Fruit fly (Drosophila melanogaster) whole organism, pupa: ENCODE measurements around the gene CG33509.
A peak's percentile ranks its signal among the peaks of the same experiment; 100 is the strongest.

Experiments used
- CG10348 ChIP-seq: fragments of 200-800 bp; sonication (Bioruptor generic); IDR thresholded peaks from 2 replicates; pipeline ENCODE4 v1.3.6; 2022; ENCODE audit warnings: missing biosample characterization, missing genetic modification characterization
- CG12605 ChIP-seq: fragments of 200-800 bp; sonication (Bioruptor generic); IDR thresholded peaks from 2 replicates; pipeline ENCODE4 v1.3.6; 2022; ENCODE audit warnings: missing biosample characterization, missing genetic modification characterization
- CG13204 ChIP-seq: fragments of 200-800 bp; sonication (Bioruptor generic); optimal IDR thresholded peaks from 2 replicates; lab custom pipeline; 2018; ENCODE audit warnings: missing biosample characterization, mild to moderate bottlenecking, missing genetic modification characterization, moderate library complexity
- CG14655 ChIP-seq: fragments of 200-800 bp; sonication (Bioruptor generic); optimal IDR thresholded peaks from 3 replicates; lab custom pipeline; 2017; ENCODE audit warnings: mild to moderate bottlenecking, missing biosample characterization, missing genetic modification reagents, missing genetic modification characterization
- CG15710 ChIP-seq: fragments of 200-800 bp; sonication (Bioruptor generic); optimal IDR thresholded peaks from 2 replicates; lab custom pipeline; 2018; ENCODE audit warnings: missing biosample characterization, mild to moderate bottlenecking, missing genetic modification characterization, moderate library complexity
- CG17806 ChIP-seq: fragments of 200-800 bp; sonication (Bioruptor generic); optimal IDR thresholded peaks from 2 replicates; lab custom pipeline; 2018; ENCODE audit warnings: missing biosample characterization, mild to moderate bottlenecking, missing genetic modification characterization, moderate library complexity
- CG32121 ChIP-seq: fragments of 200-800 bp; sonication (Bioruptor generic); IDR thresholded peaks from 2 replicates; pipeline ENCODE4 v1.3.6; 2022; ENCODE audit warnings: missing biosample characterization, missing genetic modification characterization
- CG34367 ChIP-seq: fragments of 200-800 bp; sonication (Bioruptor generic); optimal IDR thresholded peaks from 2 replicates; lab custom pipeline; 2018; ENCODE audit warnings: missing biosample characterization, mild to moderate bottlenecking, missing genetic modification characterization
- CG4496 ChIP-seq: fragments of 200-800 bp; sonication (Bioruptor generic); IDR thresholded peaks from 3 replicates; pipeline ENCODE4 v1.3.6; 2022; ENCODE audit warnings: missing biosample characterization, missing genetic modification characterization
- CG8159 ChIP-seq: fragments of 200-800 bp; sonication (Bioruptor generic); optimal IDR thresholded peaks from 3 replicates; lab custom pipeline; 2018; ENCODE audit warnings: missing biosample characterization, mild to moderate bottlenecking, missing genetic modification characterization, moderate library complexity
- CG8301 ChIP-seq: fragments of 200-800 bp; sonication (Bioruptor generic); optimal IDR thresholded peaks from 2 replicates; lab custom pipeline; 2018; ENCODE audit warnings: missing biosample characterization, mild to moderate bottlenecking, missing genetic modification characterization
- CG9948 ChIP-seq: fragments of 200-800 bp; sonication (Bioruptor generic); optimal IDR thresholded peaks from 2 replicates; lab custom pipeline; 2018; ENCODE audit warnings: missing biosample characterization, mild to moderate bottlenecking, missing genetic modification characterization, moderate library complexity
- D1 ChIP-seq: fragments of 200-800 bp; sonication (Bioruptor generic); optimal IDR thresholded peaks from 2 replicates; lab custom pipeline; 2018; ENCODE audit warnings: missing biosample characterization, mild to moderate bottlenecking, missing genetic modification characterization, moderate library complexity
- EcR ChIP-seq: fragments of 200-800 bp; sonication (Bioruptor generic); optimal IDR thresholded peaks from 3 replicates; lab custom pipeline; 2019; ENCODE audit warnings: missing biosample characterization, missing genetic modification characterization, mild to moderate bottlenecking, moderate library complexity, missing genetic modification reagents
- Ets98B ChIP-seq: fragments of 200-800 bp; sonication (Bioruptor generic); IDR thresholded peaks from 2 replicates; pipeline ENCODE4 v1.3.6; 2022; ENCODE audit warnings: missing biosample characterization, missing genetic modification characterization
- Pif1A ChIP-seq: fragments of 200-800 bp; sonication (Bioruptor generic); optimal IDR thresholded peaks from 3 replicates; lab custom pipeline; 2016; ENCODE audit warnings: missing biosample characterization, missing genetic modification characterization
- Pif1B ChIP-seq: fragments of 200-800 bp; sonication (Bioruptor generic); optimal IDR thresholded peaks from 3 replicates; lab custom pipeline; 2016; ENCODE audit warnings: missing biosample characterization, missing genetic modification characterization
- Snoo ChIP-seq: fragments of 200-800 bp; sonication (Bioruptor generic); optimal IDR thresholded peaks from 3 replicates; lab custom pipeline; 2017; ENCODE audit warnings: missing biosample characterization, mild to moderate bottlenecking, missing genetic modification characterization, inconsistent platforms
- fd96Ca ChIP-seq: fragments of 200-800 bp; sonication (Bioruptor generic); IDR thresholded peaks from 3 replicates; pipeline ENCODE4 v1.3.6; 2022; ENCODE audit warnings: missing biosample characterization, missing genetic modification characterization
- gl ChIP-seq: fragments of 200-800 bp; sonication (Bioruptor generic); optimal IDR thresholded peaks from 2 replicates; lab custom pipeline; 2018; ENCODE audit warnings: missing biosample characterization, mild to moderate bottlenecking, missing genetic modification characterization
- rn ChIP-seq: fragments of 200-800 bp; sonication (Bioruptor generic); IDR thresholded peaks from 2 replicates; pipeline ENCODE4 v1.3.6; 2022; ENCODE audit warnings: missing biosample characterization, missing genetic modification characterization

CG33509 gene

DNA sequence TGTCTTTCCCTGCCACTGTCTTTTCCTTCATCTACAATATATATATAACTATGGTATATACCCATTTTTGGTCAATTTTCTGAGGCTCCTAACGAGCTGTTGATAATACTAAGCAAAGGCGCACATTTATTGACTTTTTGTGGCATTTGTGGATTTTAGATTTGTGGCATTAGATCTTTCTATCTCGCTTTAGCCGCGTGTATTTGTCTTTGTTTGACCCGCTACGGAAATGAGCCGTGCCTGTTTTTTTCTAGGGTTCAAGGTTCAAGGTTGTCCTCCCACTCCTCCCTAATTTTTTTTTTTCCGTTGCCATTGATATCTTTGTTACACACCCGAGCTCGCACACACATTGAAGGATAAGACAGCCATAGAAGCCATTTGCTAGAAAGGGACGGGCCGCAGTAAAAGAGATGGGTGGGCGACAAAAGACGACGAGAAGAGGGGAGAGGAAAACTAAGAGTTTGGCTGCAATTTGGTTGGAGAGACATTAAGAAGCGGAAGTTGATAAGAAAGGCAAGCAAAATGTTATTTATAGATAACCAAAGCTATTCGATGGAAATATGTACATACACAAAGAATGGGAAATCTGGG, 46.6 kb downstream of the CG33509 start:
- no peak for TF ChIP-seq CG14655 (GFP tag; lab: Kevin White, UChicago)
- TF ChIP-seq gl (tag; lab: Kevin White, UChicago) = no peak
- no peak for TF ChIP-seq CG9948 (tag; lab: Kevin White, UChicago)
- no peak for TF ChIP-seq CG13204 (GFP tag; lab: Kevin White, UChicago)
- TF ChIP-seq CG15710 = no peak
- no peak for TF ChIP-seq CG8159 (tag; lab: Kevin White, UChicago)
- no peak for TF ChIP-seq CG10348
- no peak for TF ChIP-seq fd96Ca
- TF ChIP-seq Snoo (tag; lab: Kevin White, UChicago) = no peak
- TF ChIP-seq Ets98B (GFP tag; lab: Robert Waterston, UW) = no peak
- TF ChIP-seq Pif1A (GFP tag; lab: Kevin White, UChicago) = no peak
- TF ChIP-seq Pif1B = no peak

DNA sequence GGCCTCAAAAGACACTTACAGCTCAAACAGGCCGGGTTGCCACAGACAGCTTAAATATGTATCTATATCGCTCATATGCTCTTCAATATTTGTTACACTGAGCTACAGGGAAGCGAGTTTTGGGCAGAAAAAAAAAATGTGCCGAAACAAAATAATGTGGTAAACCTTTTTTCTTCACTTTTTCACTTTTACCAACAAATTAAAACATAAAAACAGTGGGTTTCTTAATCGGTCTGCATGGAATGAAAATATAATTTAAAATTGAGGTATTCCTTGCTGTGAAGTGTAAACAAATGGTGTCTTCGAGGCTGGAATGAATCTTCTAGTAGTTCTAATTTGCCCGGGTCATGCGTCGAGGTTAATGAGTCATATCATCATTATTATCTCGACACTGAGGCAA, 47.6 kb downstream of the CG33509 start:
- TF ChIP-seq CG17806 (tag; lab: Kevin White, UChicago) (peak; percentile 32), CG14655 (GFP tag; lab: Kevin White, UChicago) (peak; percentile 33), CG12605 (no peak), Ets98B (GFP tag; lab: Robert Waterston, UW) (no peak), CG8301 (tag; lab: Kevin White, UChicago) (peak; percentile 18), rn (GFP tag; lab: Robert Waterston, UW) (no peak), D1 (tag; lab: Kevin White, UChicago) (no peak), CG9948 (tag; lab: Kevin White, UChicago) (peak; percentile 19), EcR (GFP tag; lab: Kevin White, UChicago) (no peak), gl (tag; lab: Kevin White, UChicago) (no peak), Snoo (tag; lab: Kevin White, UChicago) (no peak), CG8159 (tag; lab: Kevin White, UChicago) (peak; percentile 3), CG32121 (no peak), CG34367 (no peak), CG4496 (GFP tag; lab: Robert Waterston, UW) (no peak), CG13204 (GFP tag; lab: Kevin White, UChicago) (no peak), Pif1A (GFP tag; lab: Kevin White, UChicago) (no peak)
- TF ChIP-seq, all 21 proteins: peak for 5

DNA sequence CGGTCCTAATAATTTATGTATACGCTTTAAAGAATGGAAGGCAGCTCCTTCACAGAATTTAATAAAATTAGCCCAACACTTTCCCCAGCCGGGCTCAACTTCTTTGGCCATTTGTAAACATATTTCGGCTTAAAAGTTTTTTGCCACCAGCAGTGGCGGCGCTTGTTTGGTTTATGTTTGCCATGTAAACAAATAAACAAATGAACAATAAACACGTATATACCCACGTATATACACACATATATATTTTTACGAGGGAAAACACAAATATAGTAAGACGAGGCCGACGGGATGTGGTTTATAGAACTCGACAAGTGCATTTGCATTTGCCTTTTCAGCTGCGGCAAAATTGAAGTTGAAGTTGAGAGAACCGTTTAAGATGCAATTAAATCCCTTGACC, 48.6 kb downstream of the CG33509 start:
- no peak for TF ChIP-seq CG15710
- TF ChIP-seq CG34367 = no peak
- no peak for TF ChIP-seq D1 (tag; lab: Kevin White, UChicago)
- no peak for TF ChIP-seq CG8159 (tag; lab: Kevin White, UChicago)
- no peak for TF ChIP-seq CG17806 (tag; lab: Kevin White, UChicago)
- TF ChIP-seq CG10348 = no peak
- no peak for TF ChIP-seq rn (GFP tag; lab: Robert Waterston, UW)
- TF ChIP-seq Pif1A (GFP tag; lab: Kevin White, UChicago) = no peak
- TF ChIP-seq CG8301 (tag; lab: Kevin White, UChicago) = no peak
- TF ChIP-seq EcR (GFP tag; lab: Kevin White, UChicago) = no peak
- no peak for TF ChIP-seq gl (tag; lab: Kevin White, UChicago)
- TF ChIP-seq Snoo (tag; lab: Kevin White, UChicago) = no peak
- TF ChIP-seq CG9948 (tag; lab: Kevin White, UChicago) = no peak
- no peak for TF ChIP-seq fd96Ca
- TF ChIP-seq CG4496 (GFP tag; lab: Robert Waterston, UW) = no peak
- no peak for TF ChIP-seq CG13204 (GFP tag; lab: Kevin White, UChicago)

DNA sequence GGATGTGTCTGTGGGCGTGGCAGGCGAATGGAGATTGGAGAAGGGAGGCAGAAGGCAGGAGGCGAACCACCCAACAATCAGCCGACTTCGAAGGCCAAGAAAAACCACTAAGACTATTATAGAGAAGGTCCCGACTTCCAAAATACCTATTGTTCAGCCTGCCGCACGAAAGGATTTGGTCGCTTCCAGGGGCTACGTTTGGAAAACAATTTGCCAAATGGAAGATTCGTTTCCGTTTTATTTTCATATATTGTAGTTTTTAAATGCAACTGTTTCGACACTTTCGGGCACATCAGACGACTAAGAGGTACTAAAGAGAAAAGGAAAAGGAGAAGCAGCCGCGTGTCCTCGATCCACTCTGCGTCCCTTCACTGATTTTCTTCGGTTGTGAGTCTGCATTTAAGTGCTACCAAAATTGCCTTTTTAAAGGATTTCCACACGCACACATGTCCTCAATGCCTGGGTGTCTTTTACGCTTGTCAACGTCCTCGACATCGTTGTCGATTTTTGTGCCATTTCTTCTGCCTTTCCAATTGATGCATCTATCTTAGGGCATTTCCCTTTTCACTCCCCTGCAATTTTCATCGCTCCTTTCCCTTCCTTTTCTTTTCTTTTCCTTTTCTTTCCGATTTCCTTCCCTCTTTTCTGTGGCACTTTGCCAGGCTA, 50.5 kb downstream of the CG33509 start:
- 0 out of 3 replicates have a peak, but pooled peaks have one; percentile 21 for TF ChIP-seq fd96Ca
- no peak for TF ChIP-seq CG34367
